Worm (Caenorhabditis elegans) whole organism, mixed stage, embryonic: ENCODE results near the gene atf-2.

Source experiments
- nhr-28 ChIP-seq: fragments of 150-350 bp; optimal IDR thresholded peaks from 2 replicates; lab custom pipeline; 2014; ENCODE audit warnings: missing biosample characterization, missing genetic modification characterization
- unc-62 ChIP-seq: fragments of 150-350 bp; optimal IDR thresholded peaks from 2 replicates; lab custom pipeline; 2014; ENCODE audit warnings: missing biosample characterization, missing genetic modification reagents, missing genetic modification characterization

DNA sequence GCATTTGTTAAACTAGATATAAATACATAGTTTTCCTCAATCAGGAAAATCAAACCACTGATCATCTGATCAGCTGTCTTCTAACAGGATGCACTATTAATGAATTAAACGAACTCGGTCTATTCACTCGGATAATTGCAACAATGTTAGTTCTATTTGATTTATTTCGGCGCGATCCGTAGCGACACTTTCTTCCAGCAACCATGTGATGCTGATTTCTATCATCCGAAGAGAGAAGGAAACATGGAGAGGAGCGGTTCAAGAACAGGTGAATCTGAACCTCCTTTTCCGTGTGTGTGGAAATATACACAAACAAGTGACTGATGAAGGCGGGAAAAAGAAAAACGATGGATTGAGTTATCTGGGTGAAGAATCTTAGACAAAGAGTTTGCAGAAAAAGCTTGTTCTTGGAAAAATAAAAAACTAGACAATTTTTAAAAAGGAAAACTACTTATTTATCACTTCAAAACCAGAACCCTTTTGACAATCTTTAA is 20.0 kb upstream of the atf-2 start:
- no peak for TF ChIP-seq nhr-28 (tag; lab: Kevin White, UChicago)
- TF ChIP-seq unc-62 (GFP tag; lab: Kevin White, UChicago): no peak
